Worm (Caenorhabditis elegans): ENCODE measurements around the gene F02E11.4.

ce11 chrII:3245836-3246235 is 31.8 kb downstream of the F02E11.4 start, which contains the start of gene C17F4.7:
- no peak for TF ChIP-seq mcd-1 (GFP tag; IDR thresholded peaks at IDR 0.05)
- no peak for TF ChIP-seq madf-8 (GFP tag; conservative IDR thresholded peaks at IDR 0.05)

All from whole organism, young adult.